Worm (Caenorhabditis elegans): ENCODE results near the gene F17E9.18.

Gene F17E9.18

DNA sequence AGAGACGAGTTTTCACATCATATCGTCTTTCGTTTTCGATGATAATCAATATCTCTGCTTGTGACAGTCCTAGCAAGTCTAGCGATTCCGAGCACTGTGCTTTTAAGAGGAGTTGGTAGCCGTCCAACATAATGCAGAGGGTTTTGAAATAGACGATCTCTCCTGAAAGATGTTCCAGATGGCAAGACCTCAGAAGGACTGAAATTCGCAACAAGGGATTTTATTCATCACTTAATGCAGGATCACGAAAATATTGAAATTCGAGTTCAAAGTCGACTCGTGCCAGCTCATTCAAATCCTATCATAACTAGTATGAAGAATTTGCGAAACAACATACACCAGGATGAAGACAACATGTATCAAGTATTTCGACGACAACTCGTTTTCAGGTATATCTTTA, 30.6 kb upstream of the F17E9.18 start, which contains the start of gene D2096.7 (continued):
- TF ChIP-seq ztf-28 (GFP tag; IDR thresholded peaks at IDR 0.05) (no peak), nhr-80 (tag; optimal IDR thresholded peaks at IDR 0.05) (no peak), hmg-20 (GFP tag; IDR thresholded peaks at IDR 0.05) (0 out of 2 replicates have a peak, but pooled peaks have one; percentile 2), somi-1 (GFP tag; optimal IDR thresholded peaks at IDR 0.05) (no peak), rec-8 (tag; optimal IDR thresholded peaks at IDR 0.05) (no peak), sea-2 (GFP tag; IDR thresholded peaks at IDR 0.05) (no peak), madf-3 (GFP tag; IDR thresholded peaks at IDR 0.05) (peak; percentile 91), pha-4 (tag; optimal IDR thresholded peaks at IDR 0.05) (no peak), F57A8.1 (GFP tag; optimal IDR thresholded peaks at IDR 0.05) (peak; percentile 44), Y79H2A.3 (GFP tag; conservative IDR thresholded peaks at IDR 0.05) (peak; percentile 77), pbrm-1 (GFP tag; IDR thresholded peaks at IDR 0.05) (peak; percentile 87), bed-2 (GFP tag; IDR thresholded peaks at IDR 0.05) (no peak), F49E8.2 (tag; optimal IDR thresholded peaks at IDR 0.05; ENCODE audit: insufficient read depth) (peak; percentile 95), zfh-2 (GFP tag; conservative IDR thresholded peaks at IDR 0.05) (no peak)

DNA sequence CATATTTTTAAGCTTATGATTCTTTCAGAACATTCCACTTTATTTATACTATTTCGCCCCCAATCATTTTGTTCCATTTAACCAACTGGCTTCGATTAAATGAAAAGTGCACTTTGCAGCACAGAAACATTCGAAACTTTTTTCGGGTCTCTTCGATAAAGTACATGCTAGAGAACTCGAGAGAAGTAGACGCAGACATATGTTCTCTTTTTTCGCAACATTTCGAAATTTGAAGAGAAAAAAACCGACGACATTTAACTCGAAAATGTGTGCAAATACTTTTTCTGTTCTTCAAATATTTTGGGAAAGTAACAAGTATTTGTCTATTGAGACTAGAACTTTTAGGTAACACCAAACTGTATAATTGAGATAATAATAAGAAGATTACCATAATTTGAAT, 30.0 kb upstream of the F17E9.18 start:
- TF ChIP-seq sdz-38 (tag; optimal IDR thresholded peaks at IDR 0.05) (no peak), rec-8 (tag; optimal IDR thresholded peaks at IDR 0.05) (no peak), rcor-1 (GFP tag; IDR thresholded peaks at IDR 0.05) (no peak), egl-18 (GFP tag; IDR thresholded peaks at IDR 0.05) (no peak), mcd-1 (GFP tag; IDR thresholded peaks at IDR 0.05) (no peak), dpff-1 (tag; optimal IDR thresholded peaks at IDR 0.05) (no peak), cebp-1 (GFP tag; IDR thresholded peaks at IDR 0.05) (no peak; the same call in 1 of the 2 replicates), cebp-1 (tag; optimal IDR thresholded peaks at IDR 0.05) (peak; percentile 68), atf-7 (tag; optimal IDR thresholded peaks at IDR 0.05) (no peak), nhr-80 (tag; optimal IDR thresholded peaks at IDR 0.05) (peak; percentile 26)

DNA sequence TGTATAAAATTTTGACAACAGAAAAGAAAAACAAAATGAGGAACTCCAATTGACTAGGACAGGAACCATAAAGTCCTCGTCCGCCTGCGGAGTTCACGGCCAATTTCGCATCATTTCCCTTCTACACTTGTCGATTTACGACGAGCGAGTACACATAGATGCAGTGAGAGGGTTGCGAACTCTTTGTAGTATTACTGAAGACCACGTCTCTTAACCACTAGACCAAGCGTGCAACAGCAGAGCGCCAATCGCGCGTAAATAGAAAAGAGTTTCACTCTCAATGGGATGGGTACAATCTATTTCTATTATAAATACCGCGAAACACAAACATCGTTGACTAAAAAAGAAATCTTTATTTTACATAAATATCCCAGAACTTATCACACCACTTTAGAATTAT, 28.4 kb upstream of the F17E9.18 start:
- 0 out of 2 replicates have a peak, but pooled peaks have one; percentile 54 for TF ChIP-seq Y79H2A.3 (GFP tag; conservative IDR thresholded peaks at IDR 0.05)
- peak; percentile 59 for TF ChIP-seq F33H1.4 (GFP tag; IDR thresholded peaks at IDR 0.05)
- peak; percentile 85 for TF ChIP-seq unc-130 (GFP tag; optimal IDR thresholded peaks at IDR 0.05)
- peak; percentile 83 for TF ChIP-seq nfyb-1 (GFP tag; IDR thresholded peaks at IDR 0.05)
- 0 out of 2 replicates have a peak, but pooled peaks have one; percentile 48 for TF ChIP-seq ztf-6 (GFP tag; IDR thresholded peaks at IDR 0.05)
- peak; percentile 62; the same call in 1 of the 2 replicates for TF ChIP-seq pbrm-1 (GFP tag; IDR thresholded peaks at IDR 0.05)
- peak; percentile 80 for TF ChIP-seq Y53G8AR.9 (GFP tag; conservative IDR thresholded peaks at IDR 0.05)
- peak; percentile 84 for TF ChIP-seq snpc-1.3 (tag; optimal IDR thresholded peaks at IDR 0.05; ENCODE audit: insufficient read depth)
- TF ChIP-seq nhr-80 (tag; optimal IDR thresholded peaks at IDR 0.05) = peak; percentile 60
- TF ChIP-seq ZK185.1 (tag; optimal IDR thresholded peaks at IDR 0.05; ENCODE audit: poor library complexity, severe bottlenecking) = peak; percentile 85
- peak; percentile 82 for TF ChIP-seq dox-1 (GFP tag; IDR thresholded peaks at IDR 0.05)
- peak; percentile 49 for TF ChIP-seq attf-5 (GFP tag; optimal IDR thresholded peaks at IDR 0.05)
- peak; percentile 60 for TF ChIP-seq chd-7 (tag; optimal IDR thresholded peaks at IDR 0.05)
- TF ChIP-seq F49E8.2 (tag; optimal IDR thresholded peaks at IDR 0.05; ENCODE audit: insufficient read depth) = peak; percentile 57
- TF ChIP-seq ztf-26 (tag; optimal IDR thresholded peaks at IDR 0.05) = peak; percentile 42
- TF ChIP-seq hmg-20 (GFP tag; IDR thresholded peaks at IDR 0.05) = 0 out of 2 replicates have a peak, but pooled peaks have one; percentile 37
- TF ChIP-seq F22D6.2 (tag; optimal IDR thresholded peaks at IDR 0.05) = no peak
- TF ChIP-seq lsl-1 (GFP tag; optimal IDR thresholded peaks at IDR 0.05) = peak; percentile 44
- TF ChIP-seq somi-1 (GFP tag; optimal IDR thresholded peaks at IDR 0.05) = peak; percentile 55
- 0 out of 2 replicates have a peak, but pooled peaks have one; percentile 25 for TF ChIP-seq madf-8 (GFP tag; conservative IDR thresholded peaks at IDR 0.05)
- TF ChIP-seq ceh-79 (tag; optimal IDR thresholded peaks at IDR 0.05) = peak; percentile 56
- peak; percentile 73 for TF ChIP-seq repo-1 (tag; optimal IDR thresholded peaks at IDR 0.05)
- peak; percentile 80 for TF ChIP-seq athp-1 (tag; optimal IDR thresholded peaks at IDR 0.05)
- peak; percentile 31 for TF ChIP-seq atf-7 (tag; optimal IDR thresholded peaks at IDR 0.05)
- TF ChIP-seq cebp-2 (GFP tag; IDR thresholded peaks at IDR 0.05) = no peak
- peak; percentile 58; the same call in 1 of the 2 replicates for TF ChIP-seq madf-6 (GFP tag; IDR thresholded peaks at IDR 0.05)
- peak; percentile 82 for TF ChIP-seq snpc-3.4 (tag; optimal IDR thresholded peaks at IDR 0.05)
- peak; percentile 63 for TF ChIP-seq lin-54 (GFP tag; optimal IDR thresholded peaks at IDR 0.05)
- peak; percentile 21 for TF ChIP-seq nhr-27 (tag; optimal IDR thresholded peaks at IDR 0.05)

Measured in whole organism, young adult.